Worm (Caenorhabditis elegans) whole organism, L4/young adult: ENCODE measurements around the gene Y25C1A.7.

Source experiments
- W03F9.2 ChIP-seq: fragments of 150-350 bp; optimal IDR thresholded peaks from 2 replicates; lab custom pipeline; 2014; ENCODE audit warnings: missing biosample characterization, missing genetic modification characterization
- dao-5 ChIP-seq: sonication (generic microtip); optimal IDR thresholded peaks from 2 replicates; lab custom pipeline; 2016; ENCODE audit warnings: missing genotype, missing genetic modification characterization, moderate library complexity, missing compliant biosample characterization
- him-1 ChIP-seq: sonication (generic microtip); optimal IDR thresholded peaks from 2 replicates; lab custom pipeline; 2016; ENCODE audit warnings: missing genotype, missing genetic modification reagents, missing genetic modification characterization, missing compliant biosample characterization

ce11 chrII:3109533-3109932 is 38.7 kb upstream of the Y25C1A.7 start:
- TF ChIP-seq him-1 (no peak), W03F9.2 (tag; lab: Kevin White, UChicago) (no peak), dao-5 (tag; lab: Kevin White, UChicago) (no peak)
